Worm (Caenorhabditis elegans) whole organism, L3 larva: Measurements from ENCODE around the gene faxc-1.

ENCODE experiments used
- aly-2 ChIP-seq: fragments of 150-350 bp; optimal IDR thresholded peaks from 2 replicates; lab custom pipeline; 2014; ENCODE audit warnings: missing biosample characterization, missing genetic modification characterization
- ama-1 ChIP-seq: fragments of 150-350 bp; optimal IDR thresholded peaks from 2 replicates; lab custom pipeline; 2018
- egl-27 ChIP-seq: sonication (generic microtip); optimal IDR thresholded peaks from 4 replicates; lab custom pipeline; 2017; ENCODE audit warnings: missing biosample characterization, missing genetic modification reagents, missing genetic modification characterization
- elt-1 ChIP-seq: fragments of 150-350 bp; optimal IDR thresholded peaks from 2 replicates; lab custom pipeline; 2014; ENCODE audit warnings: missing biosample characterization, missing genetic modification characterization
- nhr-12 ChIP-seq: fragments of 150-350 bp; optimal IDR thresholded peaks from 2 replicates; lab custom pipeline; 2014; ENCODE audit warnings: missing biosample characterization, missing genetic modification characterization
- pqm-1 ChIP-seq: fragments of 150-350 bp; optimal IDR thresholded peaks from 2 replicates; lab custom pipeline; 2017; ENCODE audit warnings: missing biosample characterization, missing genetic modification characterization, inconsistent platforms
- unc-62 ChIP-seq: fragments of 150-350 bp; sonication (generic microtip); optimal IDR thresholded peaks from 4 replicates; lab custom pipeline; 2014; ENCODE audit warnings: missing biosample characterization, missing genetic modification reagents, missing genetic modification characterization
- ztf-4 ChIP-seq: fragments of 150-350 bp; optimal IDR thresholded peaks from 2 replicates; lab custom pipeline; 2014; ENCODE audit warnings: missing biosample characterization, missing genetic modification characterization

DNA sequence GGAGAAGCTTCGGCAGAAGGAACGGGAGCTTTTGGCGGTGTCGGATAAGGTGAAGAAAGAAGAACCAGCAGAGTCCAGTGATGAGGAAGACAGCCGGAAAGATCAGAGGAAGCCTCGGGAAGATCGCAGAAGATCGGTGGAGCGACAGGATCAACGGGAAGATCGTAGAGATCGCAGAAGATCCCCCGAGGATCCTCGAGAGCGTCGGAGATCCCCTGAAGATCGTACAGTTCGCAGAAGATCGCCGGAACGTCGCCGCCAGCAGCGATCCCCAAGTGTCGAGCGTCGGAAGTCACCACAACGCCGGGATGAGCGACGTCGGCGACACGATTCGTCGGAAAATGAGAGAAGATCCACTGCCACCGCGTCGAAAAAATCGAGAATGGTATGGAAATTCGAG is 37.8 kb upstream of the faxc-1 start:
- TF ChIP-seq egl-27 (no peak), aly-2 (tag; lab: Kevin White, UChicago) (no peak), nhr-12 (tag; lab: Kevin White, UChicago) (no peak), elt-1 (tag; lab: Kevin White, UChicago) (no peak), unc-62 (GFP tag; lab: Kevin White, UChicago) (no peak), ztf-4 (no peak), pqm-1 (tag; lab: Kevin White, UChicago) (no peak), ama-1 (lab: Kevin White, UChicago) (no peak)
